Worm (Caenorhabditis elegans): ENCODE data around the gene R08C7.11.

Gene R08C7.11

DNA sequence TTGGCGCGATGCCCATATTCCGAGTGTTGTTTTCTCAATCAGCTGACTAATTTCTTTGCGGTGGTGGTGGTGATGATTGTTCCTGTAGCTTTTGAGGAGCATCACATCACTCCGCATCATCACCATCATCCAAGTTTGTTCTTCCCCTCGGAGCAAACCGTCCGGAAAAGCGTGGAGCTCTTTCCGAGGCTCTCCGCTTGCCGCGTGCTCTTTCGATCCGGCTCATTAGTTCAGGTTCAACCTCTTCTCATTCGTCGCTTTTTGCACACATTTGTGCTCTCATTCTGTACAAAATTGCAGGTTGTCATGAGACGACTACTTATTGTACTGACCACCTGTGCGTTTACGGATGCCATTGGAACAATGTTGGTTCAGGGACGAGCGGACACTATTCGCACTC, 10.4 kb upstream of the R08C7.11 start, which contains the start of gene M01H9.5:
M01H9.5 (plus strand) TSS at position 301 of the 400 bp plus-strand sequence.
- TF ChIP-seq tab-1 (GFP tag; IDR thresholded peaks at IDR 0.05) (no peak), T22C8.4 (GFP tag; IDR thresholded peaks at IDR 0.05) (no peak), cog-1 (tag; optimal IDR thresholded peaks at IDR 0.05) (no peak), med-1 (GFP tag; optimal IDR thresholded peaks at IDR 0.05; ENCODE audit: insufficient read depth) (no peak), ztf-29 (GFP tag; IDR thresholded peaks at IDR 0.05) (no peak), ref-1 (GFP tag; conservative IDR thresholded peaks at IDR 0.05) (no peak), flt-1 (GFP tag; IDR thresholded peaks at IDR 0.05) (no peak), klf-2 (GFP tag; conservative IDR thresholded peaks at IDR 0.05) (no peak), ztf-23 (GFP tag; IDR thresholded peaks at IDR 0.05) (no peak)

DNA sequence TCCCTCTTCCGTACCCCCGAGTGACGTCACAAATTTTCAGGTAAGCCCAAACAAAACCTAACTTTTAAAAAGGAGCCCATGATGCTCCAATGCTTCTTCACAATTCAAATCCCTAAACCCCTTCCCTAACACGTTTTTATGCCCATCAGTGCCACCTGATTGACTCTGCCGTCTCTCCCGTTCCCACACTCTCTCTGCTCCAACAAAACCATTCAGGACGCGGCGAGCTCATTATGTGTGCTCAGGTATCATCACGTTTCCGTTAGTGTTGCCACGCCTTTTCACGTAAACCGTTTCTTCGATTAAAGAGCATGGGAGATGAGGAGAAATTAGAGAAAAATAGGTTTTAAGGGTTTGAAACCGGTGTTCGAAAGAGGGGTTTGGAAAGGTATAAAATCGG, 8.4 kb upstream of the R08C7.11 start, which contains the start of gene M01H9.2:
M01H9.2 (minus strand) TSS at position 101 of the 400 bp plus-strand sequence.
- TF ChIP-seq cog-1 (tag; optimal IDR thresholded peaks at IDR 0.05) (no peak), tab-1 (GFP tag; IDR thresholded peaks at IDR 0.05) (no peak), T22C8.4 (GFP tag; IDR thresholded peaks at IDR 0.05) (no peak), med-1 (GFP tag; optimal IDR thresholded peaks at IDR 0.05; ENCODE audit: insufficient read depth) (no peak), ref-1 (GFP tag; conservative IDR thresholded peaks at IDR 0.05) (no peak), ztf-29 (GFP tag; IDR thresholded peaks at IDR 0.05) (no peak)

DNA sequence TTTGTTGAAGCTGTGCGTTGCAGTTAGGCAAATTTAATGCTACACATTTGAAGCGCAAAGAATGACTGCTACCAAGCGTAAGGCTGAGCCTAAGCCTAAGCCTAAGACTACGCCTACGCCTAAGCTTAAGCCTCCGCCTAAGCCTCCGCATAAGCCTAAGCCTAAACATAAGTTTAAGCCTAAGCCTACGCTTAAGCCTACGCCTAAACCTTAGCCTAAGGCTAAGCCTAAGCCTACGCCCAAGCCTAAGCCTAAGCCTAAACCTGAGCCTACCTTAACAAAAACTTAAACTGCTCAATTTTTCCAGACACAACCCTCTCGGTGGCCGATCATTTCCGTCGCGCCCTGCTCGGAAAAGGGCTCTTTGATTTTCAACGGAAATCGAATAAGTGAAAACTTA, 4.6 kb upstream of the R08C7.11 start:
- TF ChIP-seq cog-1 (tag; optimal IDR thresholded peaks at IDR 0.05) (no peak), klf-2 (GFP tag; conservative IDR thresholded peaks at IDR 0.05) (no peak), ztf-29 (GFP tag; IDR thresholded peaks at IDR 0.05) (no peak), flt-1 (GFP tag; IDR thresholded peaks at IDR 0.05) (no peak), tab-1 (GFP tag; IDR thresholded peaks at IDR 0.05) (no peak), T22C8.4 (GFP tag; IDR thresholded peaks at IDR 0.05) (no peak), med-1 (GFP tag; optimal IDR thresholded peaks at IDR 0.05; ENCODE audit: insufficient read depth) (no peak), ztf-23 (GFP tag; IDR thresholded peaks at IDR 0.05) (no peak), ref-1 (GFP tag; conservative IDR thresholded peaks at IDR 0.05) (no peak)

DNA sequence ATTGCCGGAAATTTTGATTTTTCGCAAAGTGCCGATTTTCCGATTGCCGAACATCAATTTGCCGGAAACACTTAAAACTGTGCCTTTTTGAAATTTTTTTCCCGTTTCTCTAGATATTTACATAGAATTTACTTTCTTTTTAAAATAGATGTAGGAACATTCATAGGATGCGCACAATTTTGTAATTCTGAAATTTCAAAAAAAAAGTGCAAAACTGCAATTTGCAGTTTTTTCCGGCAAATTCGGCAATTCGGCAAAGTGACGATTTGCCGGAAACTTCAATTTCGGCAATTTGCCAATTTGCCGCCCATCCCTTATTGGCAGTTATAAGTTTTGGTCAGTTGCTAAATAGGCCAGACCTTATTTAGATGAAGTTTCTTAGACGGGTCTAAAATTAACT, 1.9 kb upstream of the R08C7.11 start:
- TF ChIP-seq med-1 (GFP tag; optimal IDR thresholded peaks at IDR 0.05; ENCODE audit: insufficient read depth), result no peak
- TF ChIP-seq ref-1 (GFP tag; conservative IDR thresholded peaks at IDR 0.05), result no peak
- TF ChIP-seq ztf-23 (GFP tag; IDR thresholded peaks at IDR 0.05), result no peak
- TF ChIP-seq cog-1 (tag; optimal IDR thresholded peaks at IDR 0.05), result no peak
- TF ChIP-seq tab-1 (GFP tag; IDR thresholded peaks at IDR 0.05), result no peak
- TF ChIP-seq klf-2 (GFP tag; conservative IDR thresholded peaks at IDR 0.05), result no peak
- TF ChIP-seq flt-1 (GFP tag; IDR thresholded peaks at IDR 0.05), result no peak
- no peak for TF ChIP-seq T22C8.4 (GFP tag; IDR thresholded peaks at IDR 0.05)
- no peak for TF ChIP-seq ztf-29 (GFP tag; IDR thresholded peaks at IDR 0.05)

ce11 chrIV:4451576-4451975, 3.2 kb downstream of the R08C7.11 start, which contains the start of gene R08C7.1:
Gene R08C7.1, plus strand, starts transcription at chrIV:4451876.
- TF ChIP-seq ztf-29 (GFP tag; IDR thresholded peaks at IDR 0.05), result no peak
- TF ChIP-seq cog-1 (tag; optimal IDR thresholded peaks at IDR 0.05), result no peak
- TF ChIP-seq tab-1 (GFP tag; IDR thresholded peaks at IDR 0.05), result no peak
- TF ChIP-seq flt-1 (GFP tag; IDR thresholded peaks at IDR 0.05), result no peak
- no peak for TF ChIP-seq T22C8.4 (GFP tag; IDR thresholded peaks at IDR 0.05)
- no peak for TF ChIP-seq ztf-23 (GFP tag; IDR thresholded peaks at IDR 0.05)
- no peak for TF ChIP-seq klf-2 (GFP tag; conservative IDR thresholded peaks at IDR 0.05)
- no peak for TF ChIP-seq ref-1 (GFP tag; conservative IDR thresholded peaks at IDR 0.05)
- no peak for TF ChIP-seq med-1 (GFP tag; optimal IDR thresholded peaks at IDR 0.05; ENCODE audit: insufficient read depth)

DNA sequence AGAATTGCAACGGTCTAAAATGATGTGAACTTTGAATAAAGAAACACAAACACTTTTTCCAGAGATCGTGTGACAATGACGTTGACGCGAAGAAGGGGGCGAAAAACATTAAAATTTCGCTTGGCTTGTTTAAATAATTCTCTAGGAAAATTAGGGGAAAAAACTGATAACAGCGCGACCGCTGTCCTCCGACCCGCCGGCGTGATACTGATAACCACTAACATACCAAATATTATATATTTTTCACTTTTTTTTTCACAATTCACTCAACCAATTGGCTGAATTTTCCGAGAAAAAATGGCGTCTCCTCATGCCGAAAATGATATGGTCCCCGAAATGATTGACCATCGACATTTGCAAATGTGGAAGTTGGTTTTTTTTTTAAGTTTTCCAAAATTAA, 4.9 kb downstream of the R08C7.11 start:
- TF ChIP-seq T22C8.4 (GFP tag; IDR thresholded peaks at IDR 0.05), result no peak
- TF ChIP-seq ref-1 (GFP tag; conservative IDR thresholded peaks at IDR 0.05), result no peak
- no peak for TF ChIP-seq klf-2 (GFP tag; conservative IDR thresholded peaks at IDR 0.05)
- no peak for TF ChIP-seq ztf-23 (GFP tag; IDR thresholded peaks at IDR 0.05)
- TF ChIP-seq med-1 (GFP tag; optimal IDR thresholded peaks at IDR 0.05; ENCODE audit: insufficient read depth), result no peak
- TF ChIP-seq flt-1 (GFP tag; IDR thresholded peaks at IDR 0.05), result no peak
- no peak for TF ChIP-seq tab-1 (GFP tag; IDR thresholded peaks at IDR 0.05)
- TF ChIP-seq ztf-29 (GFP tag; IDR thresholded peaks at IDR 0.05), result no peak
- no peak for TF ChIP-seq cog-1 (tag; optimal IDR thresholded peaks at IDR 0.05)

DNA sequence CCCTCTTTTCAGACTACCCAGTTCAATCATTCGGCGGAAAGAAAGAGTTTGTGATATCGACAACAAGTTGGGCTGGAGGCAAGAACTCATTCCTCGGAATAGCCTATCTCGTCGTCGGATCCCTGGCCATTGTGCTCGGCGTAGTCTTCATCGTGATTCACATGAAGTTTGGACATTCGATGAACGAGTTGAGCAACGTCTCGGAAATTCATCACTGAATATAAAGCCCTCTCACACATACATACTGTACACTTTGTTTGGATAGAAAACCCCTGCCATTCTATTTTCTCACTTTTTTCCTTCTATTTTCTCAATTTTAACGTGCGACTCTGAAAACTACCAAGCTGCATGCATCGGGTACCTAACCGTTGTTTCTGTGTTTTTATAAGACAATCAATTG, 5.3 kb downstream of the R08C7.11 start, which contains the start of gene R08C7.12:
R08C7.12 (plus strand) TSS at position 301 of the 400 bp plus-strand sequence.
- TF ChIP-seq flt-1 (GFP tag; IDR thresholded peaks at IDR 0.05) (no peak), cog-1 (tag; optimal IDR thresholded peaks at IDR 0.05) (no peak), ztf-29 (GFP tag; IDR thresholded peaks at IDR 0.05) (no peak)

DNA sequence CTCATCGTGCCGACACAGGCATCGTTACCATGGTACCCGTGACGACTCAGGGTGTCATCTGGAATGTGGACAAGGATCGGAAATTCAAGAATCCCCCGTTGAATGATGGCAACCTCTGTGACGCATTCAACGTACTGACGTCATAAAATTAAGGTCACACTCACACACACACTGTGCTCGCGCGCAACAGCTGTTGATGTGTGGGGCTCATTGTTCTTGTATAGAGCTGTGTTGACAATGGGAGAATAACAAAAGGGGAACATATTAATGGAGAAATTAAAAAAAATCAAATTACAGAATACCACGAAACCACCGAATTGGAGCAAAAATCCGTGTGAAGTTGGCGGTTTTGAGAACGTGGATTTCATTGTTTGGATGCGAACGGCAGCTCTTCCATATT, 6.4 kb downstream of the R08C7.11 start:
- TF ChIP-seq ztf-23 (GFP tag; IDR thresholded peaks at IDR 0.05), result no peak
- TF ChIP-seq tab-1 (GFP tag; IDR thresholded peaks at IDR 0.05), result no peak
- no peak for TF ChIP-seq ztf-29 (GFP tag; IDR thresholded peaks at IDR 0.05)
- no peak for TF ChIP-seq T22C8.4 (GFP tag; IDR thresholded peaks at IDR 0.05)
- TF ChIP-seq cog-1 (tag; optimal IDR thresholded peaks at IDR 0.05), result no peak
- no peak for TF ChIP-seq ref-1 (GFP tag; conservative IDR thresholded peaks at IDR 0.05)
- TF ChIP-seq flt-1 (GFP tag; IDR thresholded peaks at IDR 0.05), result no peak
- TF ChIP-seq klf-2 (GFP tag; conservative IDR thresholded peaks at IDR 0.05), result no peak
- TF ChIP-seq med-1 (GFP tag; optimal IDR thresholded peaks at IDR 0.05; ENCODE audit: insufficient read depth), result no peak

ce11 chrIV:4447367-4447766, 7.4 kb downstream of the R08C7.11 start:
- TF ChIP-seq med-1 (GFP tag; optimal IDR thresholded peaks at IDR 0.05; ENCODE audit: insufficient read depth), result no peak
- no peak for TF ChIP-seq flt-1 (GFP tag; IDR thresholded peaks at IDR 0.05)
- TF ChIP-seq T22C8.4 (GFP tag; IDR thresholded peaks at IDR 0.05), result no peak
- TF ChIP-seq ref-1 (GFP tag; conservative IDR thresholded peaks at IDR 0.05), result no peak
- TF ChIP-seq tab-1 (GFP tag; IDR thresholded peaks at IDR 0.05), result no peak
- no peak for TF ChIP-seq cog-1 (tag; optimal IDR thresholded peaks at IDR 0.05)
- no peak for TF ChIP-seq ztf-23 (GFP tag; IDR thresholded peaks at IDR 0.05)

ce11 chrIV:4447284-4447366, 7.6 kb downstream of the R08C7.11 start, which contains the start of gene chat-1:
Gene chat-1, plus strand, starts transcription at chrIV:4447331.
- TF ChIP-seq flt-1 (GFP tag; IDR thresholded peaks at IDR 0.05) (no peak), T22C8.4 (GFP tag; IDR thresholded peaks at IDR 0.05) (0 out of 2 replicates have a peak, but pooled peaks have one; percentile 1)

DNA sequence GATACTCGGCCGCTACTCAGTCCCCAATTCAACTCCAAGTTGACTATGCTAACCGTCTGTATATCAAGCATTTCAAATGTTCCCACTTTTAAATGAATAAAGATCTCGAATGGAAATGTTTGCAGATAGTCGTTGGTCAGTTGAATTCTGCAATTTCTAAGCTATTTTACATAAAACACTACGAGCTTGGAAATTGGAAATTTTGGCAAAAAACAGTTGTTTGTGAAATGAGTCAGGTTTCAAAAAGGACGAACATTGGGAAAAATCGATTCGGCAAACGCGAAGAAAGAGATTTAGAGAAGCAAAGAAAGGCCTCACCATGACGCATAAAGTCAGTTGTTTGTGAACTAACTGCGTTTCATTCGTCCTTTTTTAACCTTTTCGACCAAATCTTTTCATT, 7.9 kb downstream of the R08C7.11 start:
- TF ChIP-seq T22C8.4 (GFP tag; IDR thresholded peaks at IDR 0.05), result peak; percentile 82
- TF ChIP-seq ztf-23 (GFP tag; IDR thresholded peaks at IDR 0.05), result no peak
- TF ChIP-seq med-1 (GFP tag; optimal IDR thresholded peaks at IDR 0.05; ENCODE audit: insufficient read depth), result no peak
